Fruit fly (Drosophila melanogaster) whole organism, embryonic: ENCODE data around the gene CG31809.
A peak's percentile ranks its signal among the peaks of the same experiment; 100 is the strongest.

Experiments used
- Adf1 ChIP-seq: fragments of 200-800 bp; sonication (Bioruptor generic); IDR thresholded peaks from 2 replicates; pipeline ENCODE4 v1.3.6; 2022; ENCODE audit warnings: missing biosample characterization, missing genetic modification characterization
- Asciz ChIP-seq: fragments of 200-800 bp; sonication (Bioruptor generic); optimal IDR thresholded peaks from 2 replicates; lab custom pipeline; 2017; ENCODE audit warnings: missing biosample characterization, mild to moderate bottlenecking, missing genetic modification characterization, missing genetic modification reagents
- Awh ChIP-seq: fragments of 200-800 bp; sonication (Bioruptor generic); IDR thresholded peaks from 2 replicates; pipeline ENCODE4, ENCODE4 v1.3.6; 2022; ENCODE audit warnings: missing biosample characterization, missing genetic modification characterization
- B-H2 ChIP-seq: fragments of 200-800 bp; sonication (Bioruptor generic); optimal IDR thresholded peaks from 2 replicates; lab custom pipeline; 2018; ENCODE audit warnings: missing biosample characterization, mild to moderate bottlenecking, missing genetic modification characterization
- BEAF-32 ChIP-seq: fragments of 200-800 bp; sonication (Bioruptor generic); optimal IDR thresholded peaks from 3 replicates; lab custom pipeline; 2017; ENCODE audit warnings: missing biosample characterization, missing genetic modification characterization, mild to moderate bottlenecking, moderate library complexity, missing genetic modification reagents
- Blimp-1 ChIP-seq: fragments of 200-800 bp; sonication (Bioruptor generic); optimal IDR thresholded peaks from 3 replicates; lab custom pipeline; 2018; ENCODE audit warnings: missing biosample characterization, missing genetic modification characterization, mild to moderate bottlenecking, moderate library complexity, missing genetic modification reagents
- Bteb2 ChIP-seq: fragments of 200-800 bp; sonication (Bioruptor generic); optimal IDR thresholded peaks from 2 replicates; lab custom pipeline; 2016; ENCODE audit warnings: missing biosample characterization, missing genetic modification characterization
- CG10321 ChIP-seq: fragments of 200-800 bp; sonication (Bioruptor generic); IDR thresholded peaks from 2 replicates; pipeline ENCODE4 v1.3.6; 2022; ENCODE audit warnings: missing biosample characterization, missing genetic modification characterization
- CG11085 ChIP-seq: fragments of 200-800 bp; sonication (Bioruptor generic); IDR thresholded peaks from 2 replicates; pipeline ENCODE4 v1.3.6; 2022; ENCODE audit warnings: missing biosample characterization, missing genetic modification characterization
- CG11695 ChIP-seq: fragments of 200-800 bp; sonication (Bioruptor generic); IDR thresholded peaks from 3 replicates; pipeline ENCODE4 v1.3.6; 2022; ENCODE audit warnings: missing biosample characterization, missing genetic modification characterization
- CG11723 ChIP-seq: fragments of 200-800 bp; sonication (Bioruptor generic); optimal IDR thresholded peaks from 2 replicates; lab custom pipeline; 2017; ENCODE audit warnings: missing biosample characterization, mild to moderate bottlenecking, missing genetic modification characterization
- CG13894 ChIP-seq: fragments of 200-800 bp; sonication (Bioruptor generic); optimal IDR thresholded peaks from 3 replicates; lab custom pipeline; 2018; ENCODE audit warnings: missing biosample characterization, mild to moderate bottlenecking, missing genetic modification characterization, moderate library complexity
- CG14014 ChIP-seq: fragments of 200-800 bp; sonication (Bioruptor generic); IDR thresholded peaks from 2 replicates; pipeline ENCODE4 v1.3.6; 2022; ENCODE audit warnings: missing biosample characterization, missing genetic modification characterization
- CG14710 ChIP-seq: fragments of 200-800 bp; sonication (Bioruptor generic); optimal IDR thresholded peaks from 3 replicates; lab custom pipeline; 2019; ENCODE audit warnings: missing biosample characterization, mild to moderate bottlenecking, missing genetic modification characterization, moderate library complexity
- CG15514 ChIP-seq: fragments of 200-800 bp; sonication (Bioruptor generic); optimal IDR thresholded peaks from 3 replicates; lab custom pipeline; 2017; ENCODE audit warnings: missing biosample characterization, missing genetic modification characterization, mild to moderate bottlenecking, moderate library complexity, missing genetic modification reagents
- CG17186 ChIP-seq: fragments of 200-800 bp; sonication (Bioruptor generic); optimal IDR thresholded peaks from 3 replicates; lab custom pipeline; 2017; ENCODE audit warnings: missing biosample characterization, missing genetic modification reagents, missing genetic modification characterization
- CG17385 ChIP-seq: fragments of 200-800 bp; sonication (Bioruptor generic); optimal IDR thresholded peaks from 3 replicates; lab custom pipeline; 2018; ENCODE audit warnings: missing biosample characterization, mild to moderate bottlenecking, missing genetic modification characterization
- CG30403 ChIP-seq: fragments of 200-800 bp; sonication (Bioruptor generic); optimal IDR thresholded peaks from 3 replicates; lab custom pipeline; 2016; ENCODE audit warnings: missing biosample characterization, missing genetic modification characterization
- CG6254 ChIP-seq: fragments of 200-800 bp; sonication (Bioruptor generic); optimal IDR thresholded peaks from 3 replicates; lab custom pipeline; 2017; ENCODE audit warnings: mild to moderate bottlenecking, missing biosample characterization, missing genetic modification reagents, missing genetic modification characterization
- CG6683 ChIP-seq: fragments of 200-800 bp; sonication (Bioruptor generic); optimal IDR thresholded peaks from 2 replicates; lab custom pipeline; 2017; ENCODE audit warnings: missing biosample characterization, mild to moderate bottlenecking, missing genetic modification characterization, missing genetic modification reagents
- CG8290 ChIP-seq, 3 experiments: fragments of 200-800 bp; sonication (Bioruptor generic); optimal IDR thresholded peaks; 2 replicates each; lab custom pipeline; 2016 to 2019; ENCODE audit warnings: missing biosample characterization in 3 of 3, missing genetic modification characterization in 3 of 3, mild to moderate bottlenecking in 2 of 3, moderate library complexity in 1 of 3
- CG8388 ChIP-seq: fragments of 200-800 bp; sonication (Bioruptor generic); optimal IDR thresholded peaks from 2 replicates; lab custom pipeline; 2019; ENCODE audit warnings: missing biosample characterization, mild to moderate bottlenecking, missing genetic modification characterization, moderate library complexity
- CG8478 ChIP-seq: fragments of >200 bp; optimal IDR thresholded peaks from 2 replicates; lab custom pipeline; 2018
- CG9817 ChIP-seq: fragments of 200-800 bp; sonication (Bioruptor generic); optimal IDR thresholded peaks from 2 replicates; lab custom pipeline; 2018; ENCODE audit warnings: missing biosample characterization, mild to moderate bottlenecking, missing genetic modification characterization, moderate library complexity
- Dll ChIP-seq: fragments of 200-800 bp; sonication (Bioruptor generic); IDR thresholded peaks from 4 replicates; pipeline ENCODE4 v1.3.6; 2022; ENCODE audit warnings: missing biosample characterization, missing genetic modification characterization; ENCODE audit not compliant: partially characterized antibody
- H2.0 ChIP-seq: fragments of 200-800 bp; sonication (Bioruptor generic); IDR thresholded peaks from 2 replicates; pipeline ENCODE4 v1.3.6; 2022; ENCODE audit warnings: missing biosample characterization, missing genetic modification characterization
- Hey ChIP-seq: fragments of 200-800 bp; sonication (Bioruptor generic); optimal IDR thresholded peaks from 3 replicates; lab custom pipeline; 2018; ENCODE audit warnings: missing biosample characterization, mild to moderate bottlenecking, missing genetic modification characterization
- HmgD ChIP-seq: fragments of 200-800 bp; sonication (Bioruptor generic); optimal IDR thresholded peaks from 3 replicates; lab custom pipeline; 2016; ENCODE audit warnings: missing biosample characterization, missing genetic modification characterization
- Hr78 ChIP-seq, 2 experiments: fragments of 200-800 bp in 1 of 2; fragments of >200 bp in 1 of 2; sonication (Bioruptor generic) in 1 of 2; optimal IDR thresholded peaks; 2 replicates each; lab custom pipeline; 2017 to 2019; ENCODE audit warnings: missing biosample characterization in 2 of 2, missing genetic modification characterization in 2 of 2, mild to moderate bottlenecking in 1 of 2, moderate library complexity in 1 of 2
- MESR4 ChIP-seq: fragments of 200-800 bp; sonication (Bioruptor generic); optimal IDR thresholded peaks from 2 replicates; lab custom pipeline; 2018; ENCODE audit warnings: missing biosample characterization, mild to moderate bottlenecking, missing genetic modification characterization, moderate library complexity
- MTF-1 ChIP-seq: fragments of 200-800 bp; sonication (Bioruptor generic); optimal IDR thresholded peaks from 2 replicates; lab custom pipeline; 2018; ENCODE audit warnings: missing biosample characterization, mild to moderate bottlenecking, missing genetic modification characterization, borderline replicate concordance
- Myb ChIP-seq: fragments of 200-800 bp; sonication (Bioruptor generic); optimal IDR thresholded peaks from 2 replicates; lab custom pipeline; 2016; ENCODE audit warnings: missing biosample characterization, missing genetic modification characterization
- NK7.1 ChIP-seq: fragments of 200-800 bp; sonication (Bioruptor generic); optimal IDR thresholded peaks from 3 replicates; lab custom pipeline; 2016; ENCODE audit warnings: missing biosample characterization, missing genetic modification characterization
- Ptx1 ChIP-seq: fragments of 200-800 bp; sonication (Bioruptor generic); IDR thresholded peaks from 2 replicates; pipeline ENCODE4 v1.3.6; 2022; ENCODE audit warnings: missing biosample characterization, missing genetic modification characterization
- Tbp ChIP-seq: fragments of >200 bp; optimal IDR thresholded peaks from 2 replicates; lab custom pipeline; 2018; ENCODE audit warnings: missing biosample characterization, missing genetic modification characterization
- Usf ChIP-seq: fragments of 200-800 bp; sonication (Bioruptor generic); optimal IDR thresholded peaks from 2 replicates; lab custom pipeline; 2017; ENCODE audit warnings: missing genotype, missing biosample characterization, missing genetic modification characterization
- ac ChIP-seq: fragments of 200-800 bp; sonication (Bioruptor generic); optimal IDR thresholded peaks from 3 replicates; lab custom pipeline; 2017; ENCODE audit warnings: missing biosample characterization, mild to moderate bottlenecking, missing genetic modification characterization
- ato ChIP-seq: fragments of 200-800 bp; sonication (Bioruptor generic); IDR thresholded peaks from 2 replicates; pipeline ENCODE4 v1.3.6; 2022; ENCODE audit warnings: missing biosample characterization, missing genetic modification characterization; ENCODE audit not compliant: partially characterized antibody
- bsh ChIP-seq, 2 experiments: fragments of 200-800 bp; sonication (Bioruptor generic); optimal IDR thresholded peaks; 2 replicates each; lab custom pipeline; 2017 to 2018; ENCODE audit warnings: mild to moderate bottlenecking in 2 of 2, missing biosample characterization in 2 of 2, missing genetic modification characterization in 2 of 2, moderate library complexity in 1 of 2
- cato ChIP-seq: fragments of 200-800 bp; sonication (Bioruptor generic); optimal IDR thresholded peaks from 2 replicates; lab custom pipeline; 2016; ENCODE audit warnings: missing biosample characterization, missing genetic modification characterization, borderline replicate concordance
- chn ChIP-seq: fragments of 200-800 bp; sonication (Bioruptor generic); optimal IDR thresholded peaks from 2 replicates; lab custom pipeline; 2016; ENCODE audit warnings: missing biosample characterization, missing genetic modification characterization
- en ChIP-seq: fragments of 200-800 bp; sonication (Bioruptor generic); optimal IDR thresholded peaks from 2 replicates; lab custom pipeline; 2016; ENCODE audit warnings: missing biosample characterization, missing genetic modification characterization
- ham ChIP-seq: fragments of 200-800 bp; sonication (Bioruptor generic); IDR thresholded peaks from 2 replicates; pipeline ENCODE4 v1.3.6; 2022; ENCODE audit warnings: missing biosample characterization, missing genetic modification characterization
- nerfin-1 ChIP-seq: fragments of 200-800 bp; sonication (Bioruptor generic); optimal IDR thresholded peaks from 3 replicates; lab custom pipeline; 2019; ENCODE audit warnings: missing biosample characterization, mild to moderate bottlenecking, missing genetic modification characterization, moderate library complexity
- peb ChIP-seq: fragments of 200-800 bp; sonication (Bioruptor generic); IDR thresholded peaks from 2 replicates; pipeline ENCODE4 v1.3.6; 2022; ENCODE audit warnings: missing biosample characterization, missing genetic modification characterization
- sna ChIP-seq: fragments of 200-800 bp; sonication (Bioruptor generic); IDR thresholded peaks from 2 replicates; pipeline ENCODE4 v1.3.6; 2022; ENCODE audit warnings: missing biosample characterization, missing genetic modification characterization; ENCODE audit not compliant: partially characterized antibody
- ttk ChIP-seq: fragments of 200-800 bp; sonication (Bioruptor generic); IDR thresholded peaks from 2 replicates; pipeline ENCODE4 v2.1.2; 2022; ENCODE audit warnings: missing biosample characterization, missing genetic modification characterization
- vfl ChIP-seq: fragments of 200-800 bp; sonication (Bioruptor generic); optimal IDR thresholded peaks from 2 replicates; lab custom pipeline; 2016; ENCODE audit warnings: missing biosample characterization, missing genetic modification characterization

The CG31809 gene

dm6 chr2L:16847948-16848347 lies 10.6 kb downstream of the CG31809 start:
- TF ChIP-seq CG15514: no peak
- TF ChIP-seq Tbp (GFP tag; lab: Kevin White, UChicago): no peak
- no peak for TF ChIP-seq Hr78 (GFP tag; optimal IDR thresholded peaks at IDR 0.05; lab: Kevin White, UChicago)
- no peak for TF ChIP-seq H2.0 (GFP tag; lab: Robert Waterston, UW)
- TF ChIP-seq vfl (GFP tag; lab: Kevin White, UChicago): no peak
- TF ChIP-seq Usf (GFP tag; lab: Kevin White, UChicago): no peak
- no peak for TF ChIP-seq MESR4 (GFP tag; lab: Kevin White, UChicago)
- no peak for TF ChIP-seq HmgD
- TF ChIP-seq CG6683 (GFP tag; lab: Kevin White, UChicago): no peak
- TF ChIP-seq CG8478: no peak
- no peak for TF ChIP-seq ham (GFP tag; lab: Robert Waterston, UW)
- TF ChIP-seq CG11695 (GFP tag; lab: Robert Waterston, UW): no peak
- no peak for TF ChIP-seq BEAF-32 (GFP tag; lab: Kevin White, UChicago)
- TF ChIP-seq CG11723 (GFP tag; lab: Kevin White, UChicago): no peak
- no peak for TF ChIP-seq Blimp-1 (GFP tag; lab: Kevin White, UChicago)
- no peak for TF ChIP-seq ttk (GFP tag; lab: Robert Waterston, UW)
- no peak for TF ChIP-seq CG10321 (GFP tag; lab: Robert Waterston, UW)
- TF ChIP-seq en (GFP tag; lab: Kevin White, UChicago): no peak
- no peak for TF ChIP-seq nerfin-1

DNA sequence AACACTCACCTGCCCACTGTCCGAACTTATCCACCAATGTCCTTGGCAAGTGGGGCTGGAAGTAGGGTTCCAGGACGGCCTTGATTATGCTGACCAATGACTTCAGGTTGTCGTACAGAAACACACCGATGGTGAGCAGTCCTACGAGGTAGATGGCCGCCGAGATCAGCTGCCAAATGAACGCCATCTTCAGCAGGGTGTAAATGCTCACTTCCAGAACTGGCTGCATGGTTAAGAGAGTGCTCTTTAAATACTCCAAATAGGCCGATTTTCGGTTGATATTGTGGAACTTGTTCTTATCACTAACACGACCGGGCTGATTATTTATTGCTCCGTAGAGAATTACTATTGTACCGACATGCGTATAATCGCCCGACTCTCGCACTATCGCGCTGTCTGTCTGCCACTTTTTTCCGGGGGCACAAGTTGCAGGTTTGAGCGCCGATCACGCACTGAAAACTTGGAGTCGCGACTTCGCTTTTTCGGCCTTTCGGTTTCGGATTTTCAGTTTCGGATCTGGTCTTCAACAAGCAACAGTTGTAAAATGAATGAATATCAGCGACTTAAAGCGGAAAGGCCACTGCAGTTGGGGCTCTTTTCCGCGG lies 11.7 kb downstream of the CG31809 start:
- TF ChIP-seq cato (GFP tag; lab: Kevin White, UChicago): no peak
- TF ChIP-seq ac (GFP tag; lab: Kevin White, UChicago): no peak
- no peak for TF ChIP-seq bsh (GFP tag; optimal IDR thresholded peaks at IDR 0.05; lab: Kevin White, UChicago)
- no peak for TF ChIP-seq CG11085
- no peak for TF ChIP-seq Hey (tag; lab: Kevin White, UChicago)
- no peak for TF ChIP-seq ato
- TF ChIP-seq Bteb2 (GFP tag; lab: Kevin White, UChicago): no peak
- no peak for TF ChIP-seq CG13894 (tag; lab: Kevin White, UChicago)
- no peak for TF ChIP-seq Dll
- TF ChIP-seq CG8290 (GFP tag; optimal IDR thresholded peaks at IDR 0.05; lab: Kevin White, UChicago): no peak
- TF ChIP-seq CG8290 (tag; optimal IDR thresholded peaks at IDR 0.05; lab: Kevin White, UChicago): peak in 1 of 2 experiments; percentile 18
- TF ChIP-seq H2.0 (GFP tag; lab: Robert Waterston, UW): no peak
- TF ChIP-seq B-H2 (GFP tag; lab: Kevin White, UChicago): no peak
- TF ChIP-seq Adf1 (GFP tag; lab: Robert Waterston, UW): no peak
- TF ChIP-seq CG9817: no peak
- no peak for TF ChIP-seq CG17186 (GFP tag; lab: Kevin White, UChicago)
- no peak for TF ChIP-seq MTF-1 (GFP tag; lab: Kevin White, UChicago)
- TF ChIP-seq Blimp-1 (GFP tag; lab: Kevin White, UChicago): no peak
- TF ChIP-seq NK7.1 (GFP tag; lab: Kevin White, UChicago): no peak
- TF ChIP-seq Asciz (GFP tag; lab: Kevin White, UChicago): no peak
- no peak for TF ChIP-seq sna (GFP tag; lab: Robert Waterston, UW)
- no peak for TF ChIP-seq CG17385 (GFP tag; lab: Kevin White, UChicago)
- no peak for TF ChIP-seq CG14014 (GFP tag; lab: Robert Waterston, UW)
- TF ChIP-seq Awh (GFP tag; lab: Robert Waterston, UW): no peak
- no peak for TF ChIP-seq Ptx1 (GFP tag; lab: Robert Waterston, UW)
- no peak for TF ChIP-seq chn
- no peak for TF ChIP-seq CG30403 (GFP tag; lab: Kevin White, UChicago)
- no peak for TF ChIP-seq CG14710 (tag; lab: Kevin White, UChicago)
- no peak for TF ChIP-seq CG8388 (GFP tag; lab: Kevin White, UChicago)
- no peak for TF ChIP-seq peb (GFP tag; lab: Robert Waterston, UW)
- TF ChIP-seq CG6254 (GFP tag; lab: Kevin White, UChicago): no peak
- no peak for TF ChIP-seq Myb
